Worm (Caenorhabditis elegans) whole organism, L2 larva: ENCODE measurements around the gene C36A4.4.

Source experiments
- aly-2 ChIP-seq: fragments of 150-350 bp; optimal IDR thresholded peaks from 2 replicates; lab custom pipeline; 2014; ENCODE audit warnings: missing biosample characterization, missing genetic modification characterization
- ama-1 ChIP-seq: fragments of 150-350 bp; optimal IDR thresholded peaks from 2 replicates; lab custom pipeline; 2018; ENCODE audit warnings: inconsistent platforms
- egl-27 ChIP-seq: sonication (generic microtip); optimal IDR thresholded peaks from 3 replicates; lab custom pipeline; 2017; ENCODE audit warnings: missing biosample characterization, missing genetic modification reagents, missing genetic modification characterization
- fos-1 ChIP-seq: fragments of 150-350 bp; optimal IDR thresholded peaks from 2 replicates; lab custom pipeline; 2014; ENCODE audit warnings: missing biosample characterization, missing genetic modification characterization
- lin-13 ChIP-seq: fragments of 150-350 bp; optimal IDR thresholded peaks from 2 replicates; lab custom pipeline; 2014; ENCODE audit warnings: missing biosample characterization, missing genetic modification reagents, missing genetic modification characterization
- lsy-2 ChIP-seq, 2 experiments: fragments of 150-350 bp in 1 of 2; sonication (generic microtip) in 1 of 2; optimal IDR thresholded peaks; 2 replicates each; lab custom pipeline; 2014 to 2017; ENCODE audit warnings: missing biosample characterization in 2 of 2, missing genetic modification characterization in 2 of 2
- mab-5 ChIP-seq: fragments of 150-350 bp; optimal IDR thresholded peaks from 2 replicates; lab custom pipeline; 2014; ENCODE audit warnings: missing biosample characterization, missing genetic modification characterization
- mdl-1 ChIP-seq, 2 experiments: fragments of 150-350 bp in 1 of 2; sonication (generic microtip) in 1 of 2; optimal IDR thresholded peaks; 2 replicates each; lab custom pipeline; 2017; ENCODE audit warnings: missing biosample characterization in 2 of 2, missing genetic modification characterization in 2 of 2
- nhr-129 ChIP-seq: fragments of 150-350 bp; optimal IDR thresholded peaks from 2 replicates; lab custom pipeline; 2014; ENCODE audit warnings: missing biosample characterization, missing genetic modification characterization
- nhr-237 ChIP-seq: fragments of 150-350 bp; optimal IDR thresholded peaks from 2 replicates; lab custom pipeline; 2014; ENCODE audit warnings: missing biosample characterization, missing genetic modification characterization
- peb-1 ChIP-seq: fragments of 150-350 bp; optimal IDR thresholded peaks from 2 replicates; lab custom pipeline; 2014; ENCODE audit warnings: missing biosample characterization, missing genetic modification characterization
- unc-62 ChIP-seq: fragments of 150-350 bp; optimal IDR thresholded peaks from 2 replicates; lab custom pipeline; 2014; ENCODE audit warnings: missing biosample characterization, missing genetic modification reagents, missing genetic modification characterization
- zag-1 ChIP-seq: fragments of 150-350 bp; optimal IDR thresholded peaks from 2 replicates; lab custom pipeline; 2014; ENCODE audit warnings: missing biosample characterization, missing genetic modification characterization

ce11 chrIII:3874895-3875294 is 31.5 kb upstream of the C36A4.4 start:
- no peak for TF ChIP-seq zag-1
- no peak for TF ChIP-seq nhr-129 (tag; lab: Kevin White, UChicago)
- no peak for TF ChIP-seq unc-62 (GFP tag; lab: Kevin White, UChicago)
- no peak for TF ChIP-seq egl-27 (tag; lab: Kevin White, UChicago)
- no peak for TF ChIP-seq lin-13 (GFP tag; lab: Kevin White, UChicago)
- TF ChIP-seq aly-2, result no peak
- TF ChIP-seq lsy-2 (tag; optimal IDR thresholded peaks at IDR 0.05; lab: Kevin White, UChicago), result no peak
- no peak for TF ChIP-seq fos-1
- TF ChIP-seq peb-1, result no peak
- TF ChIP-seq nhr-237 (tag; lab: Kevin White, UChicago), result no peak
- no peak for TF ChIP-seq mdl-1 (tag; optimal IDR thresholded peaks at IDR 0.05; lab: Kevin White, UChicago)
- TF ChIP-seq mab-5 (tag; lab: Kevin White, UChicago), result no peak
- TF ChIP-seq ama-1 (lab: Kevin White, UChicago), result no peak
